Worm (Caenorhabditis elegans): Measurements from ENCODE around the gene eat-20.

DNA sequence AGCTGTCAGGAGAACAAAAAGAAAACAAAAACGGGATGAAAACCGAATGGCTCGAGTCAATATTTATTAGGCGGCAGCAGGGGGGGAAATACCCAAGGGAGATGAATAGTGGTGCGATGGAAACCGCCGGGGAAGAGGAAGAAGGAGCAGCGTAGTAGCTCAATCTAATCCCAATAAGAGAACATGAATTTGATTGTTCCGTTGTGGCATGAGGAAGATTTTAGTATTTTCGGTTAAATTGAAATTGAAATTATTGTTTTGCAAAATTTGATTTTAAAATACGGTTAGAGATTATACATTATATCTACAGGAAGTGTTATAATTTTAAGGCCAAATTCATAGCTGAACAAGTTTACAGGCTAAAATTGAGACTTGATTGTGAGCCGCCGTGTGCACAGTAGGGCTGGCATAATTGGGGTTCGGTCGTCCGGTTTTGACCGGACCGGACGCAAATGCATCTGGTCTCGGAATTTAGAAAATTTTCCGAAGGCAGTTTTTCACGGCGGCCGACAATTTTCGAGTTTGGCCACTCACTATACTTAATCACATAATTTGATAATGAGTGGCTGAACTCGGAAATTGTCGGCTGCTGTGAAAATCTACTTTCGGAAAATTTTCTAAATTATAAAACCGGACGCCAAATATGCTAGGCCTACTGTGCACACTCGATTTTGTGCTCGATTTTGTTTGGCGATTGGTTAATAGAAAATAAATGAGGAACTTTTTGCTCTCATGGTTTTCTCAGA lies 42.4 kb downstream of the eat-20 start:
- TF ChIP-seq daf-12 (tag; optimal IDR thresholded peaks at IDR 0.05) = no peak
- TF ChIP-seq nhr-11 (tag; optimal IDR thresholded peaks at IDR 0.05) = no peak
- no peak for TF ChIP-seq elt-1 (tag; optimal IDR thresholded peaks at IDR 0.05)
- TF ChIP-seq fkh-10 (GFP tag; optimal IDR thresholded peaks at IDR 0.05) = no peak
- TF ChIP-seq nhr-67 (tag; optimal IDR thresholded peaks at IDR 0.05) = no peak
- no peak for TF ChIP-seq egl-27 (tag; optimal IDR thresholded peaks at IDR 0.05)
- TF ChIP-seq elt-3 (tag; optimal IDR thresholded peaks at IDR 0.05) = no peak

Data from whole organism, L3 larva.